Worm (Caenorhabditis elegans) whole organism, early embryonic: ENCODE measurements around the gene F46H5.3.
A peak's percentile ranks its signal among the peaks of the same experiment; 100 is the strongest.

Experiments
- B0310.2 ChIP-seq: sonication (generic microtip); optimal IDR thresholded peaks from 2 replicates; lab custom pipeline; 2016; ENCODE audit warnings: mild to moderate bottlenecking, missing genetic modification characterization, missing compliant biosample characterization
- F13C5.2 ChIP-seq: sonication (generic microtip); optimal IDR thresholded peaks from 2 replicates; lab custom pipeline; 2017; ENCODE audit warnings: mild to moderate bottlenecking, missing genetic modification characterization, inconsistent platforms, missing compliant biosample characterization
- aly-1 ChIP-seq: sonication (generic microtip); optimal IDR thresholded peaks from 2 replicates; lab custom pipeline; 2016; ENCODE audit warnings: missing genetic modification characterization, missing compliant biosample characterization
- ama-1 ChIP-seq: fragments of 150-350 bp; optimal IDR thresholded peaks from 2 replicates; lab custom pipeline; 2014
- ceh-13 ChIP-seq: fragments of 200-800 bp; sonication (Bioruptor generic); optimal IDR thresholded peaks from 2 replicates; lab custom pipeline; 2018; ENCODE audit warnings: mild to moderate bottlenecking, missing genetic modification characterization, missing compliant biosample characterization
- ceh-36 ChIP-seq: sonication (generic microtip); optimal IDR thresholded peaks from 2 replicates; lab custom pipeline; 2016; ENCODE audit warnings: missing genetic modification characterization, inconsistent platforms, missing compliant biosample characterization
- ets-7 ChIP-seq: sonication (generic microtip); optimal IDR thresholded peaks from 2 replicates; lab custom pipeline; 2016; ENCODE audit warnings: missing genotype, missing genetic modification characterization, missing compliant biosample characterization
- flt-1 ChIP-seq: fragments of 200-800 bp; sonication (Bioruptor generic); IDR thresholded peaks from 2 replicates; pipeline ENCODE4 v1.3.6; 2022; ENCODE audit warnings: missing genetic modification characterization, missing compliant biosample characterization
- hmbx-1 ChIP-seq: sonication (generic microtip); optimal IDR thresholded peaks from 2 replicates; lab custom pipeline; 2016; ENCODE audit warnings: mild to moderate bottlenecking, missing genetic modification characterization, missing compliant biosample characterization
- hmg-4 ChIP-seq: fragments of 200-800 bp; sonication (Bioruptor generic); optimal IDR thresholded peaks from 2 replicates; lab custom pipeline; 2018; ENCODE audit warnings: mild to moderate bottlenecking, missing genetic modification characterization, missing compliant biosample characterization
- hnd-1 ChIP-seq: sonication (generic microtip); optimal IDR thresholded peaks from 2 replicates; lab custom pipeline; 2016; ENCODE audit warnings: missing genetic modification characterization, missing compliant biosample characterization
- pes-1 ChIP-seq: fragments of 200-800 bp; sonication (Bioruptor generic); IDR thresholded peaks from 2 replicates; pipeline ENCODE4 v1.3.6; 2022; ENCODE audit warnings: missing genetic modification reagents, missing genetic modification characterization, missing compliant biosample characterization
- scrt-1 ChIP-seq: fragments of 200-800 bp; sonication (Bioruptor generic); IDR thresholded peaks from 2 replicates; pipeline ENCODE4 v1.3.6; 2022; ENCODE audit warnings: missing genetic modification characterization, missing compliant biosample characterization
- sea-1 ChIP-seq: fragments of 200-800 bp; sonication (Bioruptor generic); conservative IDR thresholded peaks from 2 replicates; pipeline ENCODE4 v1.3.6; 2022; ENCODE audit warnings: missing genetic modification characterization, missing compliant biosample characterization
- tbx-11 ChIP-seq: fragments of 200-800 bp; sonication (Bioruptor generic); IDR thresholded peaks from 2 replicates; pipeline ENCODE4 v1.3.6; 2022; ENCODE audit warnings: missing genetic modification characterization, missing compliant biosample characterization
- tbx-37 ChIP-seq: fragments of 200-800 bp; sonication (Bioruptor generic); conservative IDR thresholded peaks from 2 replicates; pipeline ENCODE4 v1.3.6; 2022; ENCODE audit warnings: missing genetic modification reagents, missing genetic modification characterization, missing compliant biosample characterization
- tra-4 ChIP-seq: sonication (generic microtip); optimal IDR thresholded peaks from 2 replicates; lab custom pipeline; 2017; ENCODE audit warnings: missing genetic modification characterization, missing compliant biosample characterization

The F46H5.3 gene

ce11 chrX:7217704-7218479, 20.6 kb downstream of the F46H5.3 start, which contains the start of gene syd-9:
Gene syd-9 (plus strand): TSS chrX:7218097.
- TF ChIP-seq ets-7 (tag; lab: Kevin White, UChicago) (no peak), hnd-1 (no peak), hmg-4 (GFP tag; lab: Kevin White, UChicago) (peak; percentile 27), tbx-11 (GFP tag; lab: Robert Waterston, UW) (peak; percentile 21; the same call in 1 of the 2 replicates)

- TF ChIP-seq F13C5.2 (tag; lab: Kevin White, UChicago) (no peak), hnd-1 (no peak), pes-1 (no peak), ets-7 (tag; lab: Kevin White, UChicago) (no peak), B0310.2 (tag; lab: Kevin White, UChicago) (no peak), ama-1 (lab: Kevin White, UChicago) (no peak), ceh-36 (tag; lab: Kevin White, UChicago) (no peak), hmbx-1 (no peak), aly-1 (tag; lab: Kevin White, UChicago) (no peak), scrt-1 (GFP tag; lab: Robert Waterston, UW) (no peak)
Measured at ce11 chrX:7211405-7211804, 27.1 kb downstream of the F46H5.3 start, which contains the start of gene spp-22. Gene spp-22 (plus strand): TSS chrX:7211705.

- TF ChIP-seq hmg-4 (GFP tag; lab: Kevin White, UChicago) (no peak), F13C5.2 (tag; lab: Kevin White, UChicago) (no peak), pes-1 (no peak), ama-1 (lab: Kevin White, UChicago) (no peak), aly-1 (tag; lab: Kevin White, UChicago) (no peak), sea-1 (GFP tag; lab: Robert Waterston, UW) (no peak), hmbx-1 (no peak), B0310.2 (tag; lab: Kevin White, UChicago) (no peak), ceh-13 (no peak), flt-1 (GFP tag; lab: Robert Waterston, UW) (no peak), scrt-1 (GFP tag; lab: Robert Waterston, UW) (no peak), tra-4 (tag; lab: Kevin White, UChicago) (no peak)
Measured at ce11 chrX:7210467-7211107, 27.9 kb downstream of the F46H5.3 start.

DNA sequence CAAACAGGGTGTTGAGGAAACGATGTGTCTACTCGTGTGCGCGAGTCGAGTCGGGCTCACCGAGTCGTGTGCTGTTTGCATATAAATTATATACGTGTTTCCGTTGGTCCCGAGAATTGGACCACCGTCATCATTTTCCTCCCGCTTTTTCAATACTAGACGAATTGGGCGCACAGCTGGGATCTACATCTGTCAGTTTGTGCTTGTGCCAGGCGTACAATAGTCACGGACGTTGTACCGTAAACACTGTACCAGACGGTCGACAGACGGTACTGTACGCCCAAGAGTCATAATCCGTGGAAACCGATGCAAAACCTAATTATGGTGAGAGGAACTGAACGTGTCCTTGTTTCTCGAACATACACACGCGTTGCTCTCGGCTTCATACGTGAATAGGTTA, 29.3 kb downstream of the F46H5.3 start:
- TF ChIP-seq ceh-13 (no peak), aly-1 (tag; lab: Kevin White, UChicago) (no peak), tbx-37 (no peak), sea-1 (GFP tag; lab: Robert Waterston, UW) (no peak), ets-7 (tag; lab: Kevin White, UChicago) (no peak), hnd-1 (no peak), ceh-36 (tag; lab: Kevin White, UChicago) (no peak), B0310.2 (tag; lab: Kevin White, UChicago) (no peak), F13C5.2 (tag; lab: Kevin White, UChicago) (no peak), scrt-1 (GFP tag; lab: Robert Waterston, UW) (no peak), hmg-4 (GFP tag; lab: Kevin White, UChicago) (no peak), pes-1 (no peak), tra-4 (tag; lab: Kevin White, UChicago) (no peak)

- TF ChIP-seq hmbx-1: no peak
- no peak for TF ChIP-seq B0310.2 (tag; lab: Kevin White, UChicago)
- no peak for TF ChIP-seq tbx-11 (GFP tag; lab: Robert Waterston, UW)
- no peak for TF ChIP-seq sea-1 (GFP tag; lab: Robert Waterston, UW)
- TF ChIP-seq ceh-13: no peak
- TF ChIP-seq scrt-1 (GFP tag; lab: Robert Waterston, UW): no peak
- TF ChIP-seq flt-1 (GFP tag; lab: Robert Waterston, UW): no peak
- TF ChIP-seq hmg-4 (GFP tag; lab: Kevin White, UChicago): no peak
- TF ChIP-seq hnd-1: no peak
- TF ChIP-seq tbx-37: no peak
- no peak for TF ChIP-seq tra-4 (tag; lab: Kevin White, UChicago)
Measured at ce11 chrX:7206419-7206818, 32.0 kb downstream of the F46H5.3 start, which contains the start of gene ZK867.2. Gene ZK867.2 (plus strand): TSS chrX:7206719.

DNA sequence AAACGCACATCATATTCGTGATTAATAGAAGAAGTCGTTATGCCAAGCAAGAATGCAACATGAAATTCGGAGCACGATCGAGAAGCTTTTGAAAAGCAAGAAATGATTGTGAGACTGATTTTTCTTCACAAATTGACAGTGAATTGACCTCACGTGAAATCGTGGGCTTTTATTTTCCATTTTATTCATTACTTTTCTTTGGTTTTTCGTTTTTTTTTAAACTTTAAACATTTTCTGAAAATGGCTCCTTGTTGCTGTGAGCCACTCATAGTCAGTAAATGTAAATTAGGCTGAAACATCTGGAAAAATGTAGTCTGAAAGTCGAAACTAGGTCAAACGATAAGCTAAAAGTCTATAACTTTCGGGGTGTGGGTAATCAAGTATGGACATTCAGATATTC, 33.3 kb downstream of the F46H5.3 start, which contains the start of gene C55B6.5:
C55B6.5 (minus strand) TSS at position 101 of the 400 bp plus-strand sequence.
- TF ChIP-seq hmbx-1 (no peak), scrt-1 (GFP tag; lab: Robert Waterston, UW) (no peak), aly-1 (tag; lab: Kevin White, UChicago) (no peak), pes-1 (no peak), F13C5.2 (tag; lab: Kevin White, UChicago) (no peak), ceh-36 (tag; lab: Kevin White, UChicago) (no peak), hnd-1 (no peak), tra-4 (tag; lab: Kevin White, UChicago) (no peak), B0310.2 (tag; lab: Kevin White, UChicago) (no peak), hmg-4 (GFP tag; lab: Kevin White, UChicago) (no peak), tbx-37 (no peak), sea-1 (GFP tag; lab: Robert Waterston, UW) (no peak)

DNA sequence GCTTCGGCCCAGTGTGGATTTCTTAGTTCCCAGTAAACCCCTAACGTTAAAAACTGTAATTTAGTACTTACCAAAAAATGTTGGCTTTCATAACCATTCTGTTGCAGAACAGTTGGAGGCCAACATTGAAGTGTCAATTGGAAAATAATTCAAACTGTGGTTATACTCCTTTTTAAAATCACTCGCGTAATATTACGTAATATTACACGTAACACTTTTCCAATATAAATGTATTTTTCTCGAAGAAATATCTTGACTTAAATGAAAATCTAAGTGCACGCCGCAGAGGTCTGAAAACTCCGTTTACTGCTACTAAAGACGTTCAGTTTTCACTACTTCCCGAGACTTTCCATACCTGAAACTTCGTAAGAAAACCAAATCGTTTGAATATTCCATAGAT, 34.3 kb downstream of the F46H5.3 start:
- TF ChIP-seq scrt-1 (GFP tag; lab: Robert Waterston, UW) (no peak), F13C5.2 (tag; lab: Kevin White, UChicago) (no peak), ceh-36 (tag; lab: Kevin White, UChicago) (no peak), tbx-11 (GFP tag; lab: Robert Waterston, UW) (no peak), tra-4 (tag; lab: Kevin White, UChicago) (no peak), B0310.2 (tag; lab: Kevin White, UChicago) (no peak), pes-1 (no peak), ama-1 (lab: Kevin White, UChicago) (no peak)
